Fruit fly (Drosophila melanogaster): ENCODE data around the gene Oatp33Ea.
A peak's percentile ranks its signal among the peaks of the same experiment; 100 is the strongest.

Gene Oatp33Ea

DNA sequence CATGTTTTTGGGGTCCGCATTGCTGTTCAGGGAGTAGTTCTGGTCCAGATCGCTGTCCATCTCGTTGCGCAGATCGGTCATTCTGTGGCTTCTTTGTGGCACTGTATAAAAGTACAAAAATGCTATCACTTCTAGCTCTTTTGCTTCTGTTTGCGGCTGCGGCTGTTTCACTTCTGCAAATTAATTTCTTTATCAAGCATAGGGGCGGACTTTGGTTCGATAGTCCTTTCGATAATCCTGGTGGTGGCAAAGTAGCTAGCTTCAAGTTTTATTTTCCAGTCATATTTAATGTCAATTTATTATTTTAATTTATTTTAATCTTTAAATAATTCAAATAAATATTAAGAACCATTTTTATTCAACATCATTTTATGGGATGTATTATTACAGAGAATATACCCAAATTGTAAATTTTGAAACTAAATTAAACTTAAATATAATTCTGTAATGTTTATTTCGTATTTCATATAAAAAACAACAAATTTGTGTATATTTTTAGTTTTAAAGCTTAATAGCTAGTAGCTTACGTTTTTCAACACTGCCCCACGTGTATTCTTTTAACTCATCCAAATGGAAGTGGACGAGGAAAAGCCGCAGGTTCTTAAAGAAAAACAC is 18.1 kb downstream of the Oatp33Ea start, which contains the start of the genes CG5446 and Trm1 (continued):
- TF ChIP-seq CG3065 (GFP tag; optimal IDR thresholded peaks at IDR 0.05) (no peak), Oaz (GFP tag; IDR thresholded peaks at IDR 0.05) (no peak), en (GFP tag; optimal IDR thresholded peaks at IDR 0.05) (no peak), CG18011 (GFP tag; optimal IDR thresholded peaks at IDR 0.05) (no peak), CG16863 (GFP tag; optimal IDR thresholded peaks at IDR 0.05) (no peak), otp (GFP tag; IDR thresholded peaks at IDR 0.05) (no peak), CG33557 (GFP tag; optimal IDR thresholded peaks at IDR 0.05) (peak; percentile 67), CG14965 (GFP tag; optimal IDR thresholded peaks at IDR 0.05; ENCODE audit: borderline replicate concordance) (no peak), NC2β (GFP tag; optimal IDR thresholded peaks at IDR 0.05) (no peak), aop (GFP tag; IDR thresholded peaks at IDR 0.05) (no peak), mam (GFP tag; optimal IDR thresholded peaks at IDR 0.05) (peak; percentile 8), CG43689 (GFP tag; IDR thresholded peaks at IDR 0.05) (no peak), Six4 (GFP tag; optimal IDR thresholded peaks at IDR 0.05) (peak; percentile 70), CG15479 (GFP tag; optimal IDR thresholded peaks at IDR 0.05) (no peak), BtbVII (GFP tag; optimal IDR thresholded peaks at IDR 0.05) (peak; percentile 73), gt (GFP tag; IDR thresholded peaks at IDR 0.05) (no peak), CG5180 (GFP tag; optimal IDR thresholded peaks at IDR 0.05) (peak; percentile 20), CG2116 (GFP tag; optimal IDR thresholded peaks at IDR 0.05) (peak; percentile 56), CG8478 (optimal IDR thresholded peaks at IDR 0.05) (no peak), bbx (GFP tag; IDR thresholded peaks at IDR 0.05; ENCODE audit: partially characterized antibody) (0 out of 2 replicates have a peak, but pooled peaks have one; percentile 15), CG9215 (GFP tag; IDR thresholded peaks at IDR 0.05) (peak; percentile 33; the same call in 1 of the 2 replicates), peb (GFP tag; IDR thresholded peaks at IDR 0.05) (no peak), crol (GFP tag; IDR thresholded peaks at IDR 0.05) (no peak), ssp (GFP tag; IDR thresholded peaks at IDR 0.05) (peak; percentile 55), CG7928 (GFP tag; optimal IDR thresholded peaks at IDR 0.05) (no peak), zfh2 (GFP tag; optimal IDR thresholded peaks at IDR 0.05) (peak; percentile 3), CG15601 (tag; optimal IDR thresholded peaks at IDR 0.05) (peak; percentile 81), vnd (GFP tag; IDR thresholded peaks at IDR 0.05; ENCODE audit: partially characterized antibody) (no peak), lola (GFP tag; optimal IDR thresholded peaks at IDR 0.05) (peak in 1 of 3 experiments; percentile 83), CG4404 (GFP tag; IDR thresholded peaks at IDR 0.05) (0 out of 2 replicates have a peak, but pooled peaks have one; percentile 28), dmrt99B (tag; optimal IDR thresholded peaks at IDR 0.05) (peak; percentile 78), CG13424 (tag; optimal IDR thresholded peaks at IDR 0.05) (peak; percentile 86), CG15269 (tag; optimal IDR thresholded peaks at IDR 0.05) (peak; percentile 77), Pdp1 (GFP tag; optimal IDR thresholded peaks at IDR 0.05) (peak in 1 of 2 experiments; percentile 3), CG9609 (GFP tag; optimal IDR thresholded peaks at IDR 0.05) (no peak), ro (GFP tag; IDR thresholded peaks at IDR 0.05) (no peak), jing (GFP tag; optimal IDR thresholded peaks at IDR 0.05) (no peak), H15 (GFP tag; IDR thresholded peaks at IDR 0.05) (0 out of 3 replicates have a peak, but pooled peaks have one; percentile 32), tin (GFP tag; optimal IDR thresholded peaks at IDR 0.05) (peak; percentile 43), BEAF-32 (GFP tag; optimal IDR thresholded peaks at IDR 0.05) (peak; percentile 16), CrebB (tag; optimal IDR thresholded peaks at IDR 0.05) (no peak), sim (GFP tag; IDR thresholded peaks at IDR 0.05) (no peak), YL-1 (GFP tag; optimal IDR thresholded peaks at IDR 0.05) (peak; percentile 66), psq (GFP tag; optimal IDR thresholded peaks at IDR 0.05) (no peak), ac (GFP tag; optimal IDR thresholded peaks at IDR 0.05) (no peak), Ets97D (GFP tag; optimal IDR thresholded peaks at IDR 0.05) (peak; percentile 17), odd (GFP tag; optimal IDR thresholded peaks at IDR 0.05) (peak; percentile 52), Dad (GFP tag; optimal IDR thresholded peaks at IDR 0.05) (no peak), wor (GFP tag; IDR thresholded peaks at IDR 0.05) (no peak)
